Fruit fly (Drosophila melanogaster): ENCODE results near the gene escl.

Gene escl

DNA sequence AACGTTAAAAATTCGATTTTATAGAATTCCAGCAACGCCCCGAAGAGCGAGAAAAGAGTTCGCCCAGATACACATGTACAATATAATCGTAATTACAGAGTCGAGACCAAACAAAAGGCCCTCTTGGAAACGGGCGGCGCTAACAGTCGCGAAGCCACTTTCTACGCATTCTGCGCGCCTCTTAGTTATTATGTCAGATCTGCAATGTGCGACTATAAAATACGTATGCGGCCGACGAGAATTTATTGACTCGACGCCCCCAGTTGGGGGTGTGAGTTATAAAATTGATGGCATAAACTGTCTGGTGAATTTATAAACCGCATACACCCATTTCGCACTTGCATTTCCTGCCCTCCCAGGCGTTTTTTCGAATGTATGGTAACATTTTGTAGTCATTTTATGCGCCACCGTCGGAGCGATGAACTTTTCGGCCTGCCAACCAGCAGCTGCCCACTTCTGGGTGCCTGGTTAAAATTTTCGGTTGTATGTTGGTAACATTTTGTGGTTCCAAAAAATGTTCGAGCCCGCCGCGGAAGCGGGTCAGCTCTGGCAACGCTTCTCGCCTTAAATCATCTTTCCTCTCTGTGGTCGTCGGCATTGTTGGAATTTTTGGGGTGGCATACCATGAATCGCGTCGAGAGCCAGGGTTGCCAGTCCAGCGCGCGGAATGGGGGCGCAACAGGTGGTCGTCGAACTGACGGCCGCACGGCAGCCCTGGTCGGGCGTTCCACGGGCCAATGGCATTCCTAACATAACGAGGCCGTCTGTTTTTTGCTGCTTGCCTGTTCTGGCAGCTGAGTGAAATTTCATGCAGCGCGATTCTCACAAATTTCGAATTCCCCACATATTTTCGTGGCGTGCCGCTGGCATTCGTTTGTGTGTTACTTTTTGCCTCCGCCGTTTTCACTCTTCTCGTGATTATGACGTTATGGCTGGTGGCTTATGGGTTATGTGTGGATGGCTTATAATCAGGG lies 21.2 kb downstream of the escl start (continued):
- TF ChIP-seq org-1 (GFP tag; optimal IDR thresholded peaks at IDR 0.05), result peak; percentile 50
- TF ChIP-seq chm (GFP tag; IDR thresholded peaks at IDR 0.05), result no peak
- TF ChIP-seq CG12769 (tag; optimal IDR thresholded peaks at IDR 0.05), result peak; percentile 98
- TF ChIP-seq CG17568 (GFP tag; optimal IDR thresholded peaks at IDR 0.05), result peak; percentile 45
- TF ChIP-seq nom (GFP tag; optimal IDR thresholded peaks at IDR 0.05), result peak; percentile 88
- TF ChIP-seq yki (optimal IDR thresholded peaks at IDR 0.05), result no peak
- no peak for TF ChIP-seq CG4730 (GFP tag; IDR thresholded peaks at IDR 0.05)
- TF ChIP-seq esg (GFP tag; conservative IDR thresholded peaks at IDR 0.05), result no peak
- TF ChIP-seq CG1602 (GFP tag; optimal IDR thresholded peaks at IDR 0.05), result no peak
- peak; percentile 74 for TF ChIP-seq Deaf1 (tag; optimal IDR thresholded peaks at IDR 0.05)
- TF ChIP-seq CG12104 (GFP tag; optimal IDR thresholded peaks at IDR 0.05), result no peak
- peak; percentile 50 for TF ChIP-seq trem (tag; optimal IDR thresholded peaks at IDR 0.05)
- TF ChIP-seq bcd (GFP tag; optimal IDR thresholded peaks at IDR 0.05), result peak; percentile 75
- no peak for TF ChIP-seq CG10321 (GFP tag; IDR thresholded peaks at IDR 0.05)
- TF ChIP-seq HLH54F (GFP tag; optimal IDR thresholded peaks at IDR 0.05), result peak; percentile 81
- TF ChIP-seq CG7745 (tag; optimal IDR thresholded peaks at IDR 0.05), result peak; percentile 43
- TF ChIP-seq shn (GFP tag; optimal IDR thresholded peaks at IDR 0.05), result peak; percentile 87
- peak; percentile 94 for TF ChIP-seq CG18599 (GFP tag; optimal IDR thresholded peaks at IDR 0.05)
- peak; percentile 13 for TF ChIP-seq CG14965 (GFP tag; optimal IDR thresholded peaks at IDR 0.05; ENCODE audit: borderline replicate concordance)
- no peak for TF ChIP-seq CG14441 (GFP tag; IDR thresholded peaks at IDR 0.05)
- no peak for TF ChIP-seq CG4360 (GFP tag; IDR thresholded peaks at IDR 0.05)
- peak; percentile 86 for TF ChIP-seq CG6765 (GFP tag; optimal IDR thresholded peaks at IDR 0.05)
- TF ChIP-seq Lhr (GFP tag; optimal IDR thresholded peaks at IDR 0.05), result peak; percentile 98
- peak; percentile 31 for TF ChIP-seq zen (tag; optimal IDR thresholded peaks at IDR 0.05)
- no peak for TF ChIP-seq corto (GFP tag; optimal IDR thresholded peaks at IDR 0.05)
- peak; percentile 22 for TF ChIP-seq CG9797 (GFP tag; optimal IDR thresholded peaks at IDR 0.05)
- TF ChIP-seq Doc2 (GFP tag; IDR thresholded peaks at IDR 0.05), result no peak
- no peak for TF ChIP-seq Dfd (GFP tag; optimal IDR thresholded peaks at IDR 0.05)
- no peak for TF ChIP-seq wor (GFP tag; IDR thresholded peaks at IDR 0.05)
- TF ChIP-seq lab (GFP tag; optimal IDR thresholded peaks at IDR 0.05), result peak; percentile 94
- peak; percentile 91 for TF ChIP-seq CHES-1-like (GFP tag; optimal IDR thresholded peaks at IDR 0.05)
- TF ChIP-seq CG4424 (GFP tag; optimal IDR thresholded peaks at IDR 0.05), result peak; percentile 70
- peak in 1 of 2 experiments; percentile 98 for TF ChIP-seq tll (GFP tag; optimal IDR thresholded peaks at IDR 0.05)
- peak; percentile 19 for TF ChIP-seq Sry-β (GFP tag; optimal IDR thresholded peaks at IDR 0.05)
- TF ChIP-seq CG10147 (GFP tag; optimal IDR thresholded peaks at IDR 0.05), result no peak
- TF ChIP-seq Meics (GFP tag; optimal IDR thresholded peaks at IDR 0.05), result peak; percentile 83
- no peak for TF ChIP-seq ken (GFP tag; IDR thresholded peaks at IDR 0.05)
- peak; percentile 24 for TF ChIP-seq CG2202 (tag; optimal IDR thresholded peaks at IDR 0.05)
- no peak for TF ChIP-seq CG31224 (GFP tag; IDR thresholded peaks at IDR 0.05)
- no peak for TF ChIP-seq hb (GFP tag; IDR thresholded peaks at IDR 0.05; ENCODE audit: partially characterized antibody)
- peak; percentile 67 for TF ChIP-seq D19A (tag; optimal IDR thresholded peaks at IDR 0.05)
- TF ChIP-seq zen2 (GFP tag; IDR thresholded peaks at IDR 0.05; ENCODE audit: partially characterized antibody), result no peak
- TF ChIP-seq CG2199 (GFP tag; IDR thresholded peaks at IDR 0.05), result no peak
- peak; percentile 12 for TF ChIP-seq CG16815 (GFP tag; optimal IDR thresholded peaks at IDR 0.05)
- peak; percentile 58 for TF ChIP-seq NC2α (GFP tag; optimal IDR thresholded peaks at IDR 0.05)
- TF ChIP-seq PHDP (tag; optimal IDR thresholded peaks at IDR 0.05), result peak; percentile 50
- no peak for TF ChIP-seq CG8290 (GFP tag; optimal IDR thresholded peaks at IDR 0.05)
- TF ChIP-seq CG8290 (tag; optimal IDR thresholded peaks at IDR 0.05), result peak; percentile 15 to 96
- no peak for TF ChIP-seq Hr39 (optimal IDR thresholded peaks at IDR 0.05)

All from whole organism, embryonic.